Worm (Caenorhabditis elegans) whole organism, L4 larva: ENCODE results near the gene F36H12.3.

Experiments
- Y48G9A.11 ChIP-seq: fragments of 200-800 bp; sonication (Bioruptor generic); IDR thresholded peaks from 2 replicates; pipeline ENCODE4 v1.3.6; 2022; ENCODE audit warnings: missing genetic modification reagents, missing genetic modification characterization, missing compliant biosample characterization
- egl-27 ChIP-seq: sonication (generic microtip); optimal IDR thresholded peaks from 3 replicates; lab custom pipeline; 2017; ENCODE audit warnings: missing biosample characterization, missing genetic modification reagents, missing genetic modification characterization
- fkh-10 ChIP-seq: fragments of 150-350 bp; optimal IDR thresholded peaks from 2 replicates; lab custom pipeline; 2014; ENCODE audit warnings: missing biosample characterization, missing genetic modification reagents, missing genetic modification characterization
- lir-3 ChIP-seq: sonication (generic microtip); optimal IDR thresholded peaks from 2 replicates; lab custom pipeline; 2016; ENCODE audit warnings: mild to moderate bottlenecking, missing genetic modification characterization, missing compliant biosample characterization
- nhr-10 ChIP-seq: fragments of 150-350 bp; optimal IDR thresholded peaks from 2 replicates; lab custom pipeline; 2014; ENCODE audit warnings: missing biosample characterization, missing genetic modification characterization
- nhr-11 ChIP-seq: fragments of 150-350 bp; optimal IDR thresholded peaks from 2 replicates; lab custom pipeline; 2014; ENCODE audit warnings: missing biosample characterization, missing genetic modification characterization
- nhr-77 ChIP-seq: fragments of 150-350 bp; optimal IDR thresholded peaks from 2 replicates; lab custom pipeline; 2014; ENCODE audit warnings: missing biosample characterization, missing genetic modification characterization
- pha-4 ChIP-seq, 2 experiments: fragments of 150-350 bp in 1 of 2; fragments of 200-800 bp in 1 of 2; sonication (Bioruptor generic) in 1 of 2; IDR thresholded peaks in 1 of 2; optimal IDR thresholded peaks in 1 of 2; 2 replicates each; pipeline versions ENCODE4 v1.3.6 to Lab custom; 2014 to 2022; ENCODE audit warnings: missing genetic modification characterization in 2 of 2, missing genetic modification reagents in 2 of 2, missing biosample characterization in 1 of 2, missing compliant biosample characterization in 1 of 2
- unc-62 ChIP-seq, 3 experiments: fragments of 150-350 bp in 1 of 3; sonication (generic microtip); optimal IDR thresholded peaks in 2 of 3; peaks in 1 of 3; 1 replicate in 1 of 3; 2 replicates in 2 of 3; lab custom pipeline; 2014 to 2017; ENCODE audit warnings: missing biosample characterization in 3 of 3, missing genetic modification characterization in 3 of 3, missing genetic modification reagents in 3 of 3, missing genotype in 1 of 3
- zfp-2 ChIP-seq: sonication (generic microtip); optimal IDR thresholded peaks from 2 replicates; lab custom pipeline; 2016; ENCODE audit warnings: mild to moderate bottlenecking, missing genetic modification characterization, missing compliant biosample characterization

ce11 chrIV:5288932-5289331 is 16.3 kb downstream of the F36H12.3 start:
- no peak for TF ChIP-seq pha-4 (GFP tag; IDR thresholded peaks at IDR 0.05; lab: Robert Waterston, UW)
- TF ChIP-seq pha-4 (tag; optimal IDR thresholded peaks at IDR 0.05; lab: Kevin White, UChicago), result no peak
- no peak for TF ChIP-seq lir-3
- no peak for TF ChIP-seq unc-62 (GFP tag; optimal IDR thresholded peaks at IDR 0.05 in 1 of 2; lab: Kevin White, UChicago)
- no peak for TF ChIP-seq unc-62 (tag; optimal IDR thresholded peaks at IDR 0.05; lab: Kevin White, UChicago)
- TF ChIP-seq nhr-77 (tag; lab: Kevin White, UChicago), result no peak
- no peak for TF ChIP-seq Y48G9A.11 (GFP tag; lab: Robert Waterston, UW)
- TF ChIP-seq zfp-2 (tag; lab: Kevin White, UChicago), result no peak
- no peak for TF ChIP-seq nhr-10 (tag; lab: Kevin White, UChicago)
- TF ChIP-seq nhr-11 (tag; lab: Kevin White, UChicago), result no peak
- TF ChIP-seq egl-27 (tag; lab: Kevin White, UChicago), result no peak
- TF ChIP-seq fkh-10, result no peak
